Fruit fly (Drosophila melanogaster): ENCODE measurements around the gene CG14860.

CG14860 gene

DNA sequence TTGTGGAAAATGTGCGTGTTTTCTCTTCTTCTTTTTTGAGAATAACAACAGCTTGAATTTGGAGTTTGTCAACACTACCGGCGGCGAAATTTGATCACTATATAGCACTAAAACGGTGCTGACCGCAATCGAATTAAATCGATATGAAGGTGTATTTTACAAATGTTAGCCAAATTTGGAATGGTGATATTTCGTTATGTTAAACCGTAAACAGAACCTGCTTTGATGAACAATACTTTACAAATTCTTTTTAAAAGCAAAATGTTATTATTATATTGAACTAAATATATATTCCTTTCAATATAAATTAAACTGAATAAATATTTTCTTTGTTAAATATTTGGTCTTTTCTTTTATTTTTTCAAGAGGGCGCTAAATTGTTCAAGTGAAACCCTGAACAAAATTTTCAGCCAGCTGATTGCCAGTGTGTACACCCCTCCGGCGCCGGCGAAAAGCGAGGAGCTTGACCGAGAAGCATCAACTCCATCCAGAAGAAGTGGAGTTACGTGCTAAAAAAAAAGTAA, 8.5 kb upstream of the CG14860 start, which contains the start of the genes Rrp6, CG33331 and CG33332 (continued):
- peak; percentile 55 for TF ChIP-seq CG18764 (GFP tag; optimal IDR thresholded peaks at IDR 0.05)
- no peak for TF ChIP-seq CG31365 (tag; optimal IDR thresholded peaks at IDR 0.05)
- peak; percentile 47 for TF ChIP-seq jumu (GFP tag; optimal IDR thresholded peaks at IDR 0.05)
- TF ChIP-seq salm (tag; optimal IDR thresholded peaks at IDR 0.05): no peak
- TF ChIP-seq CG2120 (GFP tag; optimal IDR thresholded peaks at IDR 0.05): peak; percentile 86
- peak; percentile 67 for TF ChIP-seq CG13296 (GFP tag; optimal IDR thresholded peaks at IDR 0.05)
- peak; percentile 12 for TF ChIP-seq Usf (GFP tag; optimal IDR thresholded peaks at IDR 0.05)
- TF ChIP-seq Abd-B (GFP tag; optimal IDR thresholded peaks at IDR 0.05): no peak
- TF ChIP-seq CG17359 (tag; optimal IDR thresholded peaks at IDR 0.05): peak; percentile 68
- no peak for TF ChIP-seq Dfd (GFP tag; optimal IDR thresholded peaks at IDR 0.05)
- peak in 1 of 2 experiments; percentile 63 for TF ChIP-seq bsh (GFP tag; optimal IDR thresholded peaks at IDR 0.05)
- no peak for TF ChIP-seq CG2202 (tag; optimal IDR thresholded peaks at IDR 0.05)
- TF ChIP-seq zfh1 (GFP tag; IDR thresholded peaks at IDR 0.05): peak; percentile 47; the same call in 1 of the 3 replicates
- peak; percentile 63 for TF ChIP-seq Xrp1 (GFP tag; IDR thresholded peaks at IDR 0.05)
- no peak for TF ChIP-seq CG43689 (GFP tag; IDR thresholded peaks at IDR 0.05)
- peak; percentile 52 for TF ChIP-seq HHEX (GFP tag; optimal IDR thresholded peaks at IDR 0.05)
- TF ChIP-seq cwo (GFP tag; optimal IDR thresholded peaks at IDR 0.05): peak; percentile 59
- 0 out of 2 replicates have a peak, but pooled peaks have one; percentile 18 for TF ChIP-seq sisA (GFP tag; IDR thresholded peaks at IDR 0.05)
- TF ChIP-seq CG2129 (GFP tag; IDR thresholded peaks at IDR 0.05; ENCODE audit: partially characterized antibody): no peak
- no peak for TF ChIP-seq pb (GFP tag; optimal IDR thresholded peaks at IDR 0.05)
- no peak; the same call in 1 of the 2 replicates for TF ChIP-seq nerfin-2 (GFP tag; IDR thresholded peaks at IDR 0.05; ENCODE audit: partially characterized antibody)
- TF ChIP-seq Ptx1 (GFP tag; IDR thresholded peaks at IDR 0.05): peak; percentile 57
- TF ChIP-seq jing (GFP tag; optimal IDR thresholded peaks at IDR 0.05): no peak
- TF ChIP-seq lov (optimal IDR thresholded peaks at IDR 0.05): no peak
- no peak for TF ChIP-seq lov (GFP tag; IDR thresholded peaks at IDR 0.05)
- TF ChIP-seq CG4820 (GFP tag; optimal IDR thresholded peaks at IDR 0.05): no peak
- TF ChIP-seq Nf-YA (GFP tag; IDR thresholded peaks at IDR 0.05): no peak
- peak; percentile 76 for TF ChIP-seq CG9215 (GFP tag; IDR thresholded peaks at IDR 0.05)
- no peak for TF ChIP-seq prd (optimal IDR thresholded peaks at IDR 0.05)
- peak; percentile 63; the same call in 1 of the 3 replicates for TF ChIP-seq prd (GFP tag; IDR thresholded peaks at IDR 0.05)
- peak; percentile 64 for TF ChIP-seq sens (GFP tag)
- TF ChIP-seq Hr51 (GFP tag; optimal IDR thresholded peaks at IDR 0.05): peak in 1 of 2 experiments; percentile 69
- no peak for TF ChIP-seq Hey (tag; optimal IDR thresholded peaks at IDR 0.05)
- TF ChIP-seq Ets97D (GFP tag; optimal IDR thresholded peaks at IDR 0.05): peak; percentile 75
- peak; percentile 67 for TF ChIP-seq Aef1 (GFP tag; IDR thresholded peaks at IDR 0.05)
- TF ChIP-seq Dref (GFP tag; IDR thresholded peaks at IDR 0.05): peak; percentile 57
- peak; percentile 51 for TF ChIP-seq esg (GFP tag; conservative IDR thresholded peaks at IDR 0.05)
- TF ChIP-seq gro (GFP tag; optimal IDR thresholded peaks at IDR 0.05): peak; percentile 37
- peak; percentile 50 for TF ChIP-seq knrl (GFP tag; IDR thresholded peaks at IDR 0.05; ENCODE audit: partially characterized antibody)
- TF ChIP-seq zf30C (GFP tag; optimal IDR thresholded peaks at IDR 0.05): no peak
- peak; percentile 72 for TF ChIP-seq Nf-YC (tag; optimal IDR thresholded peaks at IDR 0.05)
- peak; percentile 63 for TF ChIP-seq CG12942 (GFP tag; optimal IDR thresholded peaks at IDR 0.05)
- TF ChIP-seq Hr39 (optimal IDR thresholded peaks at IDR 0.05): no peak
- TF ChIP-seq run (tag; optimal IDR thresholded peaks at IDR 0.05): peak; percentile 42
- peak; percentile 47 for TF ChIP-seq CG10979 (tag; optimal IDR thresholded peaks at IDR 0.05)
- TF ChIP-seq D19A (tag; optimal IDR thresholded peaks at IDR 0.05): peak; percentile 64
- TF ChIP-seq E2f1 (GFP tag; IDR thresholded peaks at IDR 0.05): peak; percentile 44; the same call in 1 of the 2 replicates
- TF ChIP-seq Neu2 (GFP tag; optimal IDR thresholded peaks at IDR 0.05; ENCODE audit: borderline replicate concordance): no peak
- TF ChIP-seq NC2β (GFP tag; optimal IDR thresholded peaks at IDR 0.05): peak; percentile 57
- no peak for TF ChIP-seq CG15479 (GFP tag; optimal IDR thresholded peaks at IDR 0.05)
- TF ChIP-seq nau (GFP tag; optimal IDR thresholded peaks at IDR 0.05): no peak

Measured in whole organism, embryonic.